Fruit fly (Drosophila melanogaster) whole organism, prepupa: ENCODE results near the gene CG43084.

Source experiments
- Blimp-1 ChIP-seq: fragments of 200-800 bp; sonication (Bioruptor generic); optimal IDR thresholded peaks from 3 replicates; lab custom pipeline; 2017; ENCODE audit warnings: missing biosample characterization, missing genetic modification characterization, mild to moderate bottlenecking, moderate library complexity, missing genetic modification reagents
- CG10631 ChIP-seq: fragments of 200-800 bp; sonication (Bioruptor generic); optimal IDR thresholded peaks from 2 replicates; lab custom pipeline; 2016; ENCODE audit warnings: missing biosample characterization, missing genetic modification characterization
- CG11762 ChIP-seq: fragments of 200-800 bp; sonication (Bioruptor generic); optimal IDR thresholded peaks from 3 replicates; lab custom pipeline; 2016; ENCODE audit warnings: missing biosample characterization, missing genetic modification characterization; ENCODE audit not compliant: insufficient read depth
- CG16779 ChIP-seq: fragments of 200-800 bp; sonication (Bioruptor generic); optimal IDR thresholded peaks from 3 replicates; lab custom pipeline; 2017; ENCODE audit warnings: missing biosample characterization, mild to moderate bottlenecking, missing genetic modification characterization
- CG9139 ChIP-seq: fragments of 200-800 bp; sonication (Bioruptor generic); optimal IDR thresholded peaks from 3 replicates; lab custom pipeline; 2017; ENCODE audit warnings: missing biosample characterization, mild to moderate bottlenecking, missing genetic modification characterization
- Eip75B ChIP-seq: fragments of 200-800 bp; sonication (Bioruptor generic); optimal IDR thresholded peaks from 3 replicates; lab custom pipeline; 2016; ENCODE audit warnings: missing biosample characterization, missing genetic modification characterization
- Gug ChIP-seq: fragments of 200-800 bp; sonication (Bioruptor generic); IDR thresholded peaks from 2 replicates; pipeline ENCODE4 v1.3.6; 2022; ENCODE audit warnings: missing biosample characterization, missing genetic modification characterization
- Lpt ChIP-seq: fragments of 200-800 bp; sonication (Bioruptor generic); optimal IDR thresholded peaks from 3 replicates; lab custom pipeline; 2016; ENCODE audit warnings: missing biosample characterization, missing genetic modification characterization
- Sox102F ChIP-seq: fragments of 200-800 bp; sonication (Bioruptor generic); optimal IDR thresholded peaks from 2 replicates; lab custom pipeline; 2016; ENCODE audit warnings: missing biosample characterization, mild to moderate bottlenecking, missing genetic modification characterization
- Sox15 ChIP-seq: fragments of 200-800 bp; sonication (Bioruptor generic); optimal IDR thresholded peaks from 3 replicates; lab custom pipeline; 2016; ENCODE audit warnings: missing biosample characterization, missing genetic modification characterization
- eg ChIP-seq: fragments of 200-800 bp; sonication (Bioruptor generic); IDR thresholded peaks from 3 replicates; pipeline ENCODE4 v1.3.6; 2022; ENCODE audit warnings: missing biosample characterization, missing genetic modification characterization
- esn ChIP-seq: fragments of 200-800 bp; sonication (Bioruptor generic); optimal IDR thresholded peaks from 2 replicates; lab custom pipeline; 2016; ENCODE audit warnings: missing biosample characterization, mild to moderate bottlenecking, missing genetic modification characterization, moderate library complexity
- fd59A ChIP-seq: fragments of 200-800 bp; sonication (Bioruptor generic); optimal IDR thresholded peaks from 2 replicates; lab custom pipeline; 2017; ENCODE audit warnings: missing biosample characterization, mild to moderate bottlenecking, missing genetic modification characterization, missing genetic modification reagents

DNA sequence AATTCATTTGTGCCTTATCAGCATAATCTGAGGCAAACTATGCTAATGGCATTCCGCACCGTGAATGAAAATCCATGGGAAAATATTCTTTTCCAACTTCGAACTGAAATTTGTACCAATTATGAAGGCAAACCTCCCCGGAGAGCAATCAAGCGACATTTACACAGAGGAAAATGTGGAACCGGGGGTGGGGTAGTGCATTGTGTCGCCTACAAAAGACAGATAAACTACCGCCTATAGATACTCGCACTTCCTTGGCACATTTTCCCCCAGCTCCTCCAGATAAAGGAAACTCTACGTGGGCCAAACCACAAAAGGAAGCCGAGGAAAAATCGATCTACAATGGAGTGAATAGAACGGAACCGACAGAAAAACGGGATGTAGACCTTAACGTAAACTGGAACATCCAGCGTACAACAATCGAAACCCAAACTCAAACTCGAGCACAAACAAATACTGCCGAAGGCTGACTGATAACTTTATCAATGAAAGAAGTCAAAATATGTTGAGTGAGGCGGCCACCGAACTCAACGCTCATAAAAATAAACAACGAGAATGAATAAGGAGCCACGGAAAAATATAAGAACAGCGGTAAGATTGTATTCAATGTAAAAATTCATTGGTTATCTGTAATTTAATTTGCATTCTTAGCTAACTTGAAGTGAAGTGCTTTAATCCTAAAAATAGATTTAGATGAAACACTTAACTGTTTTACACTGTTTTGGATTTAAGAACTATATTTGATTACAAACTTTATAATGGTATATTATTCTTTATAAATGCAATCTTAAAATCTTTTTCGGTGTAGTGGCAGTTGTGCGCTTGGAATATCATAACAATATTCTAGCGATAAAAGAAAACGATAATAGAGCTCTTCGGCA lies 40.3 kb downstream of the CG43084 start:
- TF ChIP-seq fd59A (no peak), esn (GFP tag; lab: Kevin White, UChicago) (no peak), CG11762 (GFP tag; lab: Kevin White, UChicago) (no peak), Sox15 (GFP tag; lab: Kevin White, UChicago) (no peak), CG16779 (no peak), eg (GFP tag; lab: Robert Waterston, UW) (no peak), Lpt (GFP tag; lab: Kevin White, UChicago) (no peak), Eip75B (GFP tag; lab: Kevin White, UChicago) (no peak), Gug (GFP tag; lab: Robert Waterston, UW) (no peak), Blimp-1 (GFP tag; lab: Kevin White, UChicago) (no peak), Sox102F (GFP tag; lab: Kevin White, UChicago) (no peak), CG10631 (GFP tag; lab: Kevin White, UChicago) (no peak), CG9139 (GFP tag; lab: Kevin White, UChicago) (no peak)
